Worm (Caenorhabditis elegans): ENCODE data around the gene sss-1.

sss-1 gene

ce11 chrIV:9873837-9874236 lies 19.7 kb downstream of the sss-1 start (continued):
- TF ChIP-seq blmp-1 (tag; optimal IDR thresholded peaks at IDR 0.05) (peak; percentile 41), hpl-2 (GFP tag; optimal IDR thresholded peaks at IDR 0.05) (no peak), nhr-20 (tag; optimal IDR thresholded peaks at IDR 0.05) (peak; percentile 78), ceh-63 (GFP tag; optimal IDR thresholded peaks at IDR 0.05) (no peak), snpc-4 (tag; optimal IDR thresholded peaks at IDR 0.05) (no peak), aha-1 (tag; optimal IDR thresholded peaks at IDR 0.05) (no peak), grh-1 (GFP tag; IDR thresholded peaks at IDR 0.05) (no peak; the same call in 1 of the 2 replicates), mab-9 (GFP tag; IDR thresholded peaks at IDR 0.05) (no peak), C04F5.9 (tag; optimal IDR thresholded peaks at IDR 0.05) (no peak), efl-3 (GFP tag; optimal IDR thresholded peaks at IDR 0.05) (no peak), rnt-1 (tag; optimal IDR thresholded peaks at IDR 0.05) (peak; percentile 49), fkh-4 (tag; optimal IDR thresholded peaks at IDR 0.05; ENCODE audit: borderline replicate concordance) (no peak), unc-30 (tag; optimal IDR thresholded peaks at IDR 0.05) (no peak), pag-3 (tag; optimal IDR thresholded peaks at IDR 0.05; ENCODE audit: borderline replicate concordance, insufficient read depth) (no peak), fos-1 (tag; optimal IDR thresholded peaks at IDR 0.05) (no peak), unc-130 (tag; optimal IDR thresholded peaks at IDR 0.05) (no peak), unc-62 (GFP tag; optimal IDR thresholded peaks at IDR 0.05) (no peak), swsn-7 (tag; optimal IDR thresholded peaks at IDR 0.05) (peak; percentile 39), isw-1 (GFP tag; IDR thresholded peaks at IDR 0.05) (no peak), pqm-1 (tag; optimal IDR thresholded peaks at IDR 0.05) (no peak), lin-14 (GFP tag; optimal IDR thresholded peaks at IDR 0.05) (peak; percentile 86), unc-86 (tag; optimal IDR thresholded peaks at IDR 0.05) (peak; percentile 62), zag-1 (tag; optimal IDR thresholded peaks at IDR 0.05) (no peak), Y116A8C.19 (tag; optimal IDR thresholded peaks at IDR 0.05; ENCODE audit: borderline replicate concordance) (no peak), lsy-2 (tag; optimal IDR thresholded peaks at IDR 0.05) (peak; percentile 52 to 66), nhr-84 (tag; optimal IDR thresholded peaks at IDR 0.05) (no peak), nhr-47 (tag; optimal IDR thresholded peaks at IDR 0.05) (peak; percentile 38), ces-1 (GFP tag; optimal IDR thresholded peaks at IDR 0.05) (no peak), nhr-28 (tag; optimal IDR thresholded peaks at IDR 0.05) (no peak), hlh-17 (GFP tag; optimal IDR thresholded peaks at IDR 0.05; ENCODE audit: borderline replicate concordance) (no peak), C34B4.2 (tag; optimal IDR thresholded peaks at IDR 0.05) (no peak)

ce11 chrIV:9872786-9873185 lies 20.8 kb downstream of the sss-1 start:
- peak; percentile 64 for TF ChIP-seq lin-14 (GFP tag; optimal IDR thresholded peaks at IDR 0.05)
- no peak for TF ChIP-seq pqm-1 (tag; optimal IDR thresholded peaks at IDR 0.05)
- TF ChIP-seq mep-1 (tag; optimal IDR thresholded peaks at IDR 0.05): peak; percentile 14
- no peak for TF ChIP-seq mef-2 (tag; optimal IDR thresholded peaks at IDR 0.05)
- TF ChIP-seq F16B12.6 (tag; optimal IDR thresholded peaks at IDR 0.05): no peak
- no peak for TF ChIP-seq nhr-19 (GFP tag; conservative IDR thresholded peaks at IDR 0.05)
- peak; percentile 3 for TF ChIP-seq rnt-1 (tag; optimal IDR thresholded peaks at IDR 0.05)
- peak in 1 of 3 experiments; percentile 22 for TF ChIP-seq ceh-82 (tag; optimal IDR thresholded peaks at IDR 0.05)
- no peak for TF ChIP-seq nhr-47 (tag; optimal IDR thresholded peaks at IDR 0.05)
- TF ChIP-seq fkh-4 (tag; optimal IDR thresholded peaks at IDR 0.05; ENCODE audit: borderline replicate concordance): no peak
- TF ChIP-seq lin-35 (GFP tag; optimal IDR thresholded peaks at IDR 0.05): peak in 1 of 2 experiments; percentile 26
- TF ChIP-seq tlp-1 (tag; optimal IDR thresholded peaks at IDR 0.05): no peak
- no peak for TF ChIP-seq lin-39 (tag; optimal IDR thresholded peaks at IDR 0.05)
- TF ChIP-seq elt-2 (tag; optimal IDR thresholded peaks at IDR 0.05): peak; percentile 39
- no peak for TF ChIP-seq sup-37 (GFP tag; optimal IDR thresholded peaks at IDR 0.05)
- no peak for TF ChIP-seq ztf-4 (tag; optimal IDR thresholded peaks at IDR 0.05)
- no peak for TF ChIP-seq tbx-2 (tag; optimal IDR thresholded peaks at IDR 0.05)
- peak in 1 of 2 experiments; percentile 11 for TF ChIP-seq lsy-2 (tag; optimal IDR thresholded peaks at IDR 0.05)
- TF ChIP-seq nhr-71 (tag; optimal IDR thresholded peaks at IDR 0.05): peak; percentile 37
- no peak for TF ChIP-seq nhr-20 (tag; optimal IDR thresholded peaks at IDR 0.05)
- no peak for TF ChIP-seq fkh-8 (tag; optimal IDR thresholded peaks at IDR 0.05)
- TF ChIP-seq snu-23 (GFP tag; optimal IDR thresholded peaks at IDR 0.05): peak; percentile 8

Measured in whole organism, L1 larva.